Worm (Caenorhabditis elegans): Measurements from ENCODE around the gene mct-5.

ce11 chrII:7054987-7055386 lies 43.4 kb downstream of the mct-5 start, which contains the start of gene ZK1127.3:
- TF ChIP-seq snpc-4 (tag; optimal IDR thresholded peaks at IDR 0.05) (no peak), ztf-11 (tag; optimal IDR thresholded peaks at IDR 0.05) (no peak)
